Worm (Caenorhabditis elegans) whole organism, late embryonic: ENCODE measurements around the gene F47B10.9.

ENCODE experiments used
- C38D4.7 ChIP-seq: fragments of 200-800 bp; sonication (Bioruptor generic); optimal IDR thresholded peaks from 2 replicates; lab custom pipeline; 2018; ENCODE audit warnings: mild to moderate bottlenecking, missing genetic modification characterization, moderate library complexity, missing compliant biosample characterization
- lin-11 ChIP-seq: fragments of 200-800 bp; sonication (Bioruptor generic); optimal IDR thresholded peaks from 2 replicates; lab custom pipeline; 2018; ENCODE audit warnings: mild to moderate bottlenecking, missing genetic modification characterization, missing compliant biosample characterization
- npax-4 ChIP-seq: sonication (generic microtip); optimal IDR thresholded peaks from 2 replicates; lab custom pipeline; 2016; ENCODE audit warnings: missing genetic modification characterization, missing compliant biosample characterization
- sox-4 ChIP-seq: sonication (generic microtip); optimal IDR thresholded peaks from 2 replicates; lab custom pipeline; 2017; ENCODE audit warnings: mild to moderate bottlenecking, missing genetic modification characterization, inconsistent platforms, missing compliant biosample characterization

- TF ChIP-seq npax-4 (tag; lab: Kevin White, UChicago) (no peak), lin-11 (tag; lab: Kevin White, UChicago) (no peak), sox-4 (tag; lab: Kevin White, UChicago) (no peak), C38D4.7 (GFP tag; lab: Kevin White, UChicago) (no peak)
Measured at ce11 chrX:10896498-10896897, 17.4 kb downstream of the F47B10.9 start, which contains the start of gene haly-1.
